Worm (Caenorhabditis elegans): Measurements from ENCODE around the gene T10D4.6.

Gene T10D4.6

DNA sequence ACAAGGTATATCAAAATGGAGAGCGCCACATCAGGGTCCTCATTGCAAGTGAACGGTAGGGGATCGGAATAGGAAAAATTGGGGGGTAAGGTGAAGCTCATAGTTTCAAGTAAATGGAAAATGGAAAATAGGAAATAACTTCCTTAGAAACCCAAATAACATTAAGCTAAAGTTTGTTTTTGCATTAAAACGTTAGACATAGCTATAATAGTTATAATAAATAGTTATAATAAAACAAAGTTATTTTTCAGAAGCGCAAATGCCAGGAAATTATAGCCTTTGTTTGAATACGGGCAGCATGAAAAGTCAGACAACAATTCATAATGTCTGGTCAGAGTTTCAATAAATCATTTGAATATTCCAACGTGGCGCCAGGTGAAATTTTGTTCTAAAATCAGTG is 18.6 kb upstream of the T10D4.6 start, which contains the start of gene srg-24:
TSS of gene srg-24 (minus strand) at position 101 of the 400 bp plus-strand sequence.
- TF ChIP-seq unc-130 (tag; optimal IDR thresholded peaks at IDR 0.05) (no peak), C04F5.9 (tag; optimal IDR thresholded peaks at IDR 0.05) (no peak), blmp-1 (tag; optimal IDR thresholded peaks at IDR 0.05) (no peak), Y116A8C.19 (tag; optimal IDR thresholded peaks at IDR 0.05; ENCODE audit: borderline replicate concordance) (no peak), lin-14 (GFP tag; optimal IDR thresholded peaks at IDR 0.05) (no peak), lin-13 (GFP tag; optimal IDR thresholded peaks at IDR 0.05) (no peak), aha-1 (tag; optimal IDR thresholded peaks at IDR 0.05) (no peak), nhr-76 (tag; optimal IDR thresholded peaks at IDR 0.05) (no peak), xbp-1 (tag; optimal IDR thresholded peaks at IDR 0.05) (no peak), lin-39 (tag; optimal IDR thresholded peaks at IDR 0.05) (no peak), efl-1 (optimal IDR thresholded peaks at IDR 0.05) (no peak), efl-1 (GFP tag; optimal IDR thresholded peaks at IDR 0.05 in 1 of 2) (no peak), nhr-47 (tag; optimal IDR thresholded peaks at IDR 0.05) (no peak), ces-1 (GFP tag; optimal IDR thresholded peaks at IDR 0.05) (no peak), ztf-4 (tag; optimal IDR thresholded peaks at IDR 0.05) (no peak), zag-1 (tag; optimal IDR thresholded peaks at IDR 0.05) (no peak), sptf-1 (tag; optimal IDR thresholded peaks at IDR 0.05) (no peak), nhr-90 (tag; optimal IDR thresholded peaks at IDR 0.05; ENCODE audit: poor library complexity) (no peak)

- TF ChIP-seq grh-1 (GFP tag; IDR thresholded peaks at IDR 0.05): no peak
- no peak for TF ChIP-seq unc-30 (tag; optimal IDR thresholded peaks at IDR 0.05)
- TF ChIP-seq sup-37 (GFP tag; optimal IDR thresholded peaks at IDR 0.05): no peak
- no peak for TF ChIP-seq fkh-8 (tag; optimal IDR thresholded peaks at IDR 0.05)
- no peak for TF ChIP-seq Y116A8C.19 (tag; optimal IDR thresholded peaks at IDR 0.05; ENCODE audit: borderline replicate concordance)
- TF ChIP-seq fkh-10 (GFP tag; optimal IDR thresholded peaks at IDR 0.05): no peak
- TF ChIP-seq lin-13 (GFP tag; optimal IDR thresholded peaks at IDR 0.05): no peak
- TF ChIP-seq blmp-1 (tag; optimal IDR thresholded peaks at IDR 0.05): no peak
- no peak for TF ChIP-seq unc-98 (GFP tag; IDR thresholded peaks at IDR 0.05)
- no peak for TF ChIP-seq egl-13 (tag; optimal IDR thresholded peaks at IDR 0.05)
- TF ChIP-seq sptf-1 (tag; optimal IDR thresholded peaks at IDR 0.05): no peak
- TF ChIP-seq zip-4 (GFP tag; optimal IDR thresholded peaks at IDR 0.05): no peak
- no peak for TF ChIP-seq ztf-4 (tag; optimal IDR thresholded peaks at IDR 0.05)
- no peak for TF ChIP-seq nhr-71 (tag; optimal IDR thresholded peaks at IDR 0.05)
- TF ChIP-seq aha-1 (tag; optimal IDR thresholded peaks at IDR 0.05): no peak
- TF ChIP-seq pax-3 (tag; optimal IDR thresholded peaks at IDR 0.05): no peak
- no peak for TF ChIP-seq unc-86 (tag; optimal IDR thresholded peaks at IDR 0.05)
Observed at ce11 chrII:3102018-3102417, 17.1 kb upstream of the T10D4.6 start, which contains the start of gene clec-121. clec-121 (plus strand) TSS chrII:3102318.

DNA sequence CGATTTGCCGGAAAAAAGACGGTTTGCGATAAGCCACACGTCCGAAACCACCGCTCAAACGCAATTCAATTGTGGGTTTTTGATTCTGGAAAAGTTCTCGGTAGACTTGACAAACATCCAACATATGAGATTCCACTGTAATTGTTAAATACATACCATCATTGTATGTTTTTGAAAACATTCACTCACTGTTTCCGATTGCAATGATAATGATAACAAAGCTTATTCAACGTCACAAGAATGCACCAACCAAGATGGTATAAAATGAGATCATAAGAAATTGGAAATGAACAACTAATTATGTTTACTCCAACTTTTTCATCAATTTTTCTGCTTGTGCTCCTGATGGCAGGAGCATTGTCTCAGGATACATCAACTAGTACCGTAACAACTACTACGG is 13.4 kb upstream of the T10D4.6 start, which contains the start of gene clec-122:
TSS of gene clec-122 (plus strand) at position 301 of the 400 bp plus-strand sequence.
- no peak for TF ChIP-seq jun-1 (tag; optimal IDR thresholded peaks at IDR 0.05)
- TF ChIP-seq mef-2 (tag; optimal IDR thresholded peaks at IDR 0.05): no peak
- TF ChIP-seq nhr-71 (tag; optimal IDR thresholded peaks at IDR 0.05): no peak
- TF ChIP-seq skn-1 (tag; optimal IDR thresholded peaks at IDR 0.05): no peak
- TF ChIP-seq ceh-63 (GFP tag; optimal IDR thresholded peaks at IDR 0.05): no peak
- no peak for TF ChIP-seq dsc-1 (tag; optimal IDR thresholded peaks at IDR 0.05)

DNA sequence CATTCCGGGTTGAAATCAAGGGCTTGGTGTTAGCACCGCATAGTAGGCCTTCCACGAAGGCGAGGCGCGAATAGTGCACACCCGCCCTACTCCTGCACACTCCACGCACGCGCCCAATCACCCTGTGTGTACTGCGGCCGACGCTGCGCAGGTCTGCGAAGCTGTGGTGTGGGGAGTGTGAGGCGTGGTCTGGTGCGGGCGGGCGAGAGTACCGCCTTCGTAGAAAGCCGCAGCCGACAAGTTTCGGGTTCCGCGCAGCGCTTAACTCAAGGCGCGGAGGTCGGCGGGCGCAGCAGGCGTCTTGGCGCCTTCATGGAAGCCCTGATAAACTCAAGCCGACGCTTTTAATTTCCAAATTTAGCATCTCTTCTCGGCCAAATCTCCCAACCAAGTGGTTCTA is 11.0 kb upstream of the T10D4.6 start:
- no peak for TF ChIP-seq ces-1 (GFP tag; optimal IDR thresholded peaks at IDR 0.05)
- no peak for TF ChIP-seq vab-15 (tag; optimal IDR thresholded peaks at IDR 0.05)
- no peak for TF ChIP-seq nhr-19 (GFP tag; conservative IDR thresholded peaks at IDR 0.05)
- no peak for TF ChIP-seq unc-98 (GFP tag; IDR thresholded peaks at IDR 0.05)
- no peak for TF ChIP-seq swsn-7 (tag; optimal IDR thresholded peaks at IDR 0.05)
- TF ChIP-seq lin-35 (GFP tag; optimal IDR thresholded peaks at IDR 0.05): no peak
- no peak for TF ChIP-seq unc-130 (tag; optimal IDR thresholded peaks at IDR 0.05)
- TF ChIP-seq tlp-1 (tag; optimal IDR thresholded peaks at IDR 0.05): no peak
